Fruit fly (Drosophila melanogaster) whole organism, embryonic: ENCODE measurements around the gene Kr-h1.

Source experiments
- Antp ChIP-seq: fragments of 200-800 bp; sonication (Bioruptor generic); optimal IDR thresholded peaks from 3 replicates; lab custom pipeline; 2016; ENCODE audit warnings: missing biosample characterization, missing genetic modification characterization
- Atf6 ChIP-seq: fragments of 200-800 bp; sonication (Bioruptor generic); IDR thresholded peaks from 2 replicates; pipeline ENCODE4 v1.3.6; 2022; ENCODE audit warnings: missing biosample characterization, missing genetic modification characterization
- CG10462 ChIP-seq: fragments of 200-800 bp; sonication (Bioruptor generic); optimal IDR thresholded peaks from 2 replicates; lab custom pipeline; 2016; ENCODE audit warnings: missing biosample characterization, missing genetic modification characterization
- CG12659 ChIP-seq: fragments of 200-800 bp; sonication (Bioruptor generic); optimal IDR thresholded peaks from 3 replicates; lab custom pipeline; 2017; ENCODE audit warnings: mild to moderate bottlenecking, missing biosample characterization, missing genetic modification reagents, missing genetic modification characterization
- CG13296 ChIP-seq: fragments of 200-800 bp; sonication (Bioruptor generic); optimal IDR thresholded peaks from 3 replicates; lab custom pipeline; 2018; ENCODE audit warnings: missing biosample characterization, mild to moderate bottlenecking, missing genetic modification characterization
- CG13775 ChIP-seq: fragments of 200-800 bp; sonication (Bioruptor generic); optimal IDR thresholded peaks from 3 replicates; lab custom pipeline; 2017; ENCODE audit warnings: missing biosample characterization, mild to moderate bottlenecking, missing genetic modification characterization
- CG14050 ChIP-seq: fragments of 200-800 bp; sonication (Bioruptor generic); IDR thresholded peaks from 3 replicates; pipeline ENCODE4 v1.3.6; 2022; ENCODE audit warnings: missing biosample characterization, missing genetic modification characterization
- CG17328 ChIP-seq: fragments of 200-800 bp; sonication (Bioruptor generic); IDR thresholded peaks from 2 replicates; pipeline ENCODE4 v1.3.6; 2022; ENCODE audit warnings: missing biosample characterization, missing genetic modification characterization
- CG18764 ChIP-seq: fragments of 200-800 bp; sonication (Bioruptor generic); optimal IDR thresholded peaks from 3 replicates; lab custom pipeline; 2016; ENCODE audit warnings: missing biosample characterization, missing genetic modification characterization
- CG34376 ChIP-seq: fragments of 200-800 bp; sonication (Bioruptor generic); optimal IDR thresholded peaks from 2 replicates; lab custom pipeline; 2018; ENCODE audit warnings: missing biosample characterization, mild to moderate bottlenecking, missing genetic modification characterization
- CG4424 ChIP-seq: fragments of 200-800 bp; sonication (Bioruptor generic); optimal IDR thresholded peaks from 3 replicates; lab custom pipeline; 2016; ENCODE audit warnings: missing biosample characterization, missing genetic modification characterization
- CG5245 ChIP-seq: fragments of 200-800 bp; sonication (Bioruptor generic); optimal IDR thresholded peaks from 3 replicates; lab custom pipeline; 2016; ENCODE audit warnings: missing biosample characterization, missing genetic modification characterization
- CG6175 ChIP-seq: fragments of 200-800 bp; sonication (Bioruptor generic); IDR thresholded peaks from 3 replicates; pipeline ENCODE4 v1.3.6; 2022; ENCODE audit warnings: missing biosample characterization, missing genetic modification characterization
- CG6654 ChIP-seq: fragments of 200-800 bp; sonication (Bioruptor generic); optimal IDR thresholded peaks from 2 replicates; lab custom pipeline; 2017; ENCODE audit warnings: missing biosample characterization, mild to moderate bottlenecking, missing genetic modification characterization
- CG6683 ChIP-seq: fragments of 200-800 bp; sonication (Bioruptor generic); optimal IDR thresholded peaks from 2 replicates; lab custom pipeline; 2017; ENCODE audit warnings: missing biosample characterization, mild to moderate bottlenecking, missing genetic modification characterization, missing genetic modification reagents
- D ChIP-seq, 2 experiments: fragments of 200-800 bp in 1 of 2; fragments of >200 bp in 1 of 2; sonication (Bioruptor generic) in 1 of 2; optimal IDR thresholded peaks; 2 replicates in 1 of 2; 3 replicates in 1 of 2; lab custom pipeline; 2017; ENCODE audit warnings: mild to moderate bottlenecking in 1 of 2, missing biosample characterization in 1 of 2, missing genetic modification characterization in 1 of 2, missing genetic modification reagents in 1 of 2
- Eip74EF ChIP-seq, 2 experiments: fragments of 200-800 bp in 1 of 2; fragments of >200 bp in 1 of 2; sonication (Bioruptor generic) in 1 of 2; optimal IDR thresholded peaks; 2 replicates each; lab custom pipeline; 2017 to 2019; ENCODE audit warnings: missing biosample characterization in 2 of 2, missing genetic modification characterization in 2 of 2, mild to moderate bottlenecking in 1 of 2, moderate library complexity in 1 of 2
- Gug ChIP-seq: fragments of 200-800 bp; sonication (Bioruptor generic); IDR thresholded peaks from 4 replicates; pipeline ENCODE4 v1.3.6; 2022; ENCODE audit warnings: missing biosample characterization, missing genetic modification characterization
- Hey ChIP-seq: fragments of 200-800 bp; sonication (Bioruptor generic); optimal IDR thresholded peaks from 3 replicates; lab custom pipeline; 2018; ENCODE audit warnings: missing biosample characterization, mild to moderate bottlenecking, missing genetic modification characterization
- Lhr ChIP-seq: fragments of 200-800 bp; sonication (Bioruptor generic); optimal IDR thresholded peaks from 3 replicates; lab custom pipeline; 2017; ENCODE audit warnings: mild to moderate bottlenecking, missing biosample characterization, missing genetic modification reagents, missing genetic modification characterization
- MESR4 ChIP-seq: fragments of 200-800 bp; sonication (Bioruptor generic); optimal IDR thresholded peaks from 2 replicates; lab custom pipeline; 2018; ENCODE audit warnings: missing biosample characterization, mild to moderate bottlenecking, missing genetic modification characterization, moderate library complexity
- Pdp1 ChIP-seq, 2 experiments: fragments of 200-800 bp; sonication (Bioruptor generic); optimal IDR thresholded peaks; 3 replicates each; lab custom pipeline; 2016; ENCODE audit warnings: missing biosample characterization in 2 of 2, missing genetic modification characterization in 2 of 2, mild to moderate bottlenecking in 1 of 2, moderate library complexity in 1 of 2
- Poxn ChIP-seq: fragments of 200-800 bp; sonication (Bioruptor generic); IDR thresholded peaks from 2 replicates; pipeline ENCODE4 v1.3.6; 2022; ENCODE audit warnings: missing biosample characterization, missing genetic modification characterization
- Sin3A ChIP-seq: fragments of >200 bp; optimal IDR thresholded peaks from 2 replicates; lab custom pipeline; 2018
- Sox102F ChIP-seq: fragments of 200-800 bp; sonication (Bioruptor generic); optimal IDR thresholded peaks from 2 replicates; lab custom pipeline; 2018; ENCODE audit warnings: missing biosample characterization, mild to moderate bottlenecking, missing genetic modification characterization, moderate library complexity
- Sry-δ ChIP-seq: fragments of 200-800 bp; sonication (Bioruptor generic); optimal IDR thresholded peaks from 2 replicates; lab custom pipeline; 2016; ENCODE audit warnings: missing biosample characterization, missing genetic modification characterization
- abd-A ChIP-seq: fragments of 200-800 bp; sonication (Bioruptor generic); optimal IDR thresholded peaks from 3 replicates; lab custom pipeline; 2019; ENCODE audit warnings: missing biosample characterization, mild to moderate bottlenecking, missing genetic modification characterization, moderate library complexity
- aop ChIP-seq: fragments of 200-800 bp; sonication (Bioruptor generic); IDR thresholded peaks from 2 replicates; pipeline ENCODE4 v1.3.6; 2022; ENCODE audit warnings: missing biosample characterization, missing genetic modification characterization
- ase ChIP-seq: fragments of 200-800 bp; sonication (Bioruptor generic); IDR thresholded peaks from 3 replicates; pipeline ENCODE4 v1.3.6; 2022; ENCODE audit warnings: missing biosample characterization, missing genetic modification characterization
- ato ChIP-seq: fragments of 200-800 bp; sonication (Bioruptor generic); IDR thresholded peaks from 2 replicates; pipeline ENCODE4 v1.3.6; 2022; ENCODE audit warnings: missing biosample characterization, missing genetic modification characterization; ENCODE audit not compliant: partially characterized antibody
- bcd ChIP-seq: fragments of 200-800 bp; sonication (Bioruptor generic); optimal IDR thresholded peaks from 2 replicates; lab custom pipeline; 2017; ENCODE audit warnings: missing biosample characterization, mild to moderate bottlenecking, missing genetic modification characterization
- caup ChIP-seq: fragments of 200-800 bp; sonication (Bioruptor generic); optimal IDR thresholded peaks from 3 replicates; lab custom pipeline; 2017; ENCODE audit warnings: missing biosample characterization, mild to moderate bottlenecking, missing genetic modification characterization, moderate library complexity; ENCODE audit not compliant: severe bottlenecking
- chinmo ChIP-seq: fragments of 200-800 bp; sonication (Bioruptor generic); IDR thresholded peaks from 4 replicates; pipeline ENCODE4 v1.3.6; 2022; ENCODE audit warnings: missing biosample characterization, missing genetic modification characterization; ENCODE audit not compliant: partially characterized antibody
- chm ChIP-seq: fragments of 200-800 bp; sonication (Bioruptor generic); IDR thresholded peaks from 2 replicates; pipeline ENCODE4 v1.3.6; 2022; ENCODE audit warnings: missing biosample characterization, missing genetic modification characterization
- corto ChIP-seq: fragments of 200-800 bp; sonication (Bioruptor generic); optimal IDR thresholded peaks from 2 replicates; lab custom pipeline; 2016; ENCODE audit warnings: missing biosample characterization, mild to moderate bottlenecking, missing genetic modification characterization, moderate library complexity
- crol ChIP-seq: fragments of 200-800 bp; sonication (Bioruptor generic); IDR thresholded peaks from 2 replicates; pipeline ENCODE4 v1.3.6; 2022; ENCODE audit warnings: missing biosample characterization, missing genetic modification characterization
- fd96Cb ChIP-seq: fragments of 200-800 bp; sonication (Bioruptor generic); optimal IDR thresholded peaks from 2 replicates; lab custom pipeline; 2018; ENCODE audit warnings: missing biosample characterization, mild to moderate bottlenecking, missing genetic modification characterization, moderate library complexity
- insv ChIP-seq, 2 experiments: fragments of 200-800 bp; sonication (Bioruptor generic); optimal IDR thresholded peaks; 3 replicates each; lab custom pipeline; 2016 to 2018; ENCODE audit warnings: missing biosample characterization in 2 of 2, missing genetic modification characterization in 2 of 2
- mam ChIP-seq: fragments of 200-800 bp; sonication (Bioruptor generic); optimal IDR thresholded peaks from 3 replicates; lab custom pipeline; 2016; ENCODE audit warnings: missing biosample characterization, missing genetic modification characterization
- odd ChIP-seq: fragments of 200-800 bp; sonication (Bioruptor generic); optimal IDR thresholded peaks from 2 replicates; lab custom pipeline; 2017; ENCODE audit warnings: missing biosample characterization, mild to moderate bottlenecking, missing genetic modification characterization
- sc ChIP-seq, 3 experiments: fragments of >200 bp in 2 of 3; fragments of 200-800 bp in 1 of 3; sonication (Bioruptor generic) in 1 of 3; optimal IDR thresholded peaks; 2 replicates in 2 of 3; 3 replicates in 1 of 3; lab custom pipeline; 2017; ENCODE audit warnings: mild to moderate bottlenecking in 1 of 3, missing biosample characterization in 1 of 3, missing genetic modification characterization in 1 of 3, missing genetic modification reagents in 1 of 3
- sqz ChIP-seq: fragments of 200-800 bp; sonication (Bioruptor generic); optimal IDR thresholded peaks from 3 replicates; lab custom pipeline; 2018; ENCODE audit warnings: missing biosample characterization, mild to moderate bottlenecking, missing genetic modification characterization
- tgo ChIP-seq: fragments of 200-800 bp; sonication (Bioruptor generic); IDR thresholded peaks from 3 replicates; pipeline ENCODE4 v1.3.6; 2022; ENCODE audit warnings: missing biosample characterization, missing genetic modification characterization
- tna ChIP-seq: fragments of 200-800 bp; sonication (Bioruptor generic); IDR thresholded peaks from 2 replicates; pipeline ENCODE4 v1.3.6; 2022; ENCODE audit warnings: missing biosample characterization, missing genetic modification characterization; ENCODE audit not compliant: partially characterized antibody
- trem ChIP-seq: fragments of 200-800 bp; optimal IDR thresholded peaks from 3 replicates; lab custom pipeline; 2019; ENCODE audit warnings: missing biosample characterization, mild to moderate bottlenecking, missing genetic modification characterization, moderate library complexity
- unpg ChIP-seq: fragments of 200-800 bp; sonication (Bioruptor generic); optimal IDR thresholded peaks from 3 replicates; lab custom pipeline; 2018; ENCODE audit warnings: missing biosample characterization, mild to moderate bottlenecking, missing genetic modification characterization, moderate library complexity
- wek ChIP-seq: fragments of 200-800 bp; sonication (Bioruptor generic); optimal IDR thresholded peaks from 3 replicates; lab custom pipeline; 2018; ENCODE audit warnings: missing biosample characterization, mild to moderate bottlenecking, missing genetic modification characterization, moderate library complexity
- zfh1 ChIP-seq: fragments of 200-800 bp; sonication (Bioruptor generic); IDR thresholded peaks from 3 replicates; pipeline ENCODE4 v1.3.6; 2022; ENCODE audit warnings: missing biosample characterization, missing genetic modification characterization

Kr-h1 gene

dm6 chr2L:6075345-6075744, 7.1 kb upstream of the Kr-h1 start (continued):
- TF ChIP-seq unpg (GFP tag; lab: Kevin White, UChicago) (no peak), sc (optimal IDR thresholded peaks at IDR 0.05; lab: Kevin White, UChicago) (no peak), sc (GFP tag; optimal IDR thresholded peaks at IDR 0.05; lab: Kevin White, UChicago) (no peak), Antp (no peak), wek (no peak), zfh1 (GFP tag; lab: Robert Waterston, UW) (no peak), CG12659 (GFP tag; lab: Kevin White, UChicago) (no peak)

DNA sequence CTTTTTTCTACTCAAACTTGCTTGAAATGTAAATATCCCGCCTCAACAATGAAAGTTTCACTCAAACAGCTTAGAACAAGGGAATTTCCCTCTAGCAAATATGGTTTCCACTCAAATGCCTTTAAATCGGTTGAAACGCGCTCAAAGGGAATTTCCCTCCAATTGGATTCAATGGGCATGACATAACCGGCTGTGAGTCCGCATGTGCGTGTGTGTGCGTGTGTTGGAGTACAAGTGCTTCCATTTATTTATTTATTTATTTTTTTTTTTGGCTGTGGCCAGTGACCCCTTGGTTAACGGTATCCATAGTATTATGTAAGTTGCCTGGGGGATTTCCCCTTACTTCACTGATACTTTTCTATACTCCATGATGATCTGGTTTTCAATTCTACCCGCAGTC, 6.3 kb upstream of the Kr-h1 start:
- TF ChIP-seq Atf6 (GFP tag; lab: Robert Waterston, UW) (no peak), odd (GFP tag; lab: Kevin White, UChicago) (no peak), Poxn (GFP tag; lab: Robert Waterston, UW) (no peak), tgo (GFP tag; lab: Robert Waterston, UW) (no peak), fd96Cb (tag; lab: Kevin White, UChicago) (no peak), mam (GFP tag; lab: Kevin White, UChicago) (no peak), Pdp1 (GFP tag; optimal IDR thresholded peaks at IDR 0.05; lab: Kevin White, UChicago) (peak in 1 of 2 experiments; percentile 98), CG4424 (GFP tag; lab: Kevin White, UChicago) (no peak), chinmo (GFP tag; lab: Robert Waterston, UW) (peak; percentile 81; the same call in 2 of the 4 replicates), Hey (no peak), CG13296 (GFP tag; lab: Kevin White, UChicago) (no peak), insv (GFP tag; optimal IDR thresholded peaks at IDR 0.05; lab: Kevin White, UChicago) (peak in 1 of 2 experiments; percentile 90), Lhr (no peak), corto (GFP tag; lab: Kevin White, UChicago) (no peak), Eip74EF (GFP tag; optimal IDR thresholded peaks at IDR 0.05; lab: Kevin White, UChicago) (no peak), CG13775 (GFP tag; lab: Kevin White, UChicago) (no peak), Sin3A (lab: Kevin White, UChicago) (no peak), CG5245 (GFP tag; lab: Kevin White, UChicago) (no peak), CG18764 (no peak), ase (no peak), Sry-δ (GFP tag; lab: Kevin White, UChicago) (no peak), D (optimal IDR thresholded peaks at IDR 0.05; lab: Kevin White, UChicago) (no peak), D (GFP tag; optimal IDR thresholded peaks at IDR 0.05; lab: Kevin White, UChicago) (no peak), CG6175 (no peak), ato (GFP tag; lab: Robert Waterston, UW) (peak; percentile 15; the same call in 1 of the 2 replicates), CG17328 (no peak), bcd (GFP tag; lab: Kevin White, UChicago) (no peak), CG34376 (GFP tag; lab: Kevin White, UChicago) (no peak), aop (GFP tag; lab: Robert Waterston, UW) (no peak), sqz (GFP tag; lab: Kevin White, UChicago) (peak; percentile 90), Sox102F (no peak), caup (no peak), crol (GFP tag; lab: Robert Waterston, UW) (no peak), chm (GFP tag; lab: Robert Waterston, UW) (peak; percentile 32; the same call in 1 of the 2 replicates), CG6683 (no peak), CG10462 (GFP tag; lab: Kevin White, UChicago) (no peak), MESR4 (GFP tag; lab: Kevin White, UChicago) (no peak), trem (tag; lab: Kevin White, UChicago) (no peak), abd-A (tag; lab: Kevin White, UChicago) (peak; percentile 12), CG6654 (GFP tag; lab: Kevin White, UChicago) (no peak), tna (GFP tag; lab: Robert Waterston, UW) (no peak), CG14050 (GFP tag; lab: Robert Waterston, UW) (no peak), Gug (no peak)
